Worm (Caenorhabditis elegans): ENCODE results near the gene gpla-1.

Gene gpla-1

DNA sequence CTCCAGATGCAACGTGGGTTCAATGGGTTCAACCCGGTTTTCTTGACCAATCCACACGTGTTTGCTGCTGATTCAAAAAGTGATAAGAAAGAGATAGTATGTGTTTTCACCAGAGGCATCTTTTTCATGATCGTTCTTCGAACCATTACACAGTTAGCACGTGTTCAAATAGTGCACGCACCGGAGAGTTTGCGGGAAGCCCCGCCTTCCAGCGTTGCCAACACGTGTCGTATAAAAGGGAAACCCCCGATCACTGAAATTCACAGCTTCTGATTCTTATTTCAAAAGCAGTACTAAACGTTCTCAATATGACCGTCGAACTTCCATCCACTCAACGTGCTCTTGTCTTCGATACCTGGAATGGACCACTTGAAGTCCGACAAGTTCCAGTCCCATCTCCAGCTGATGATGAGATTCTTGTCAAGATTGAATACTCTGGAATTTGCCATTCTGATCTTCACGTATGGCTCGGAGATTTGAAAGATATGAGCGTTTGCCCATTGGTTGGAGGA lies 49.6 kb downstream of the gpla-1 start, which contains the start of gene adh-1:
adh-1 (plus strand) TSS at position 261 of the 512 bp plus-strand sequence.
- TF ChIP-seq zfp-3 (GFP tag; conservative IDR thresholded peaks at IDR 0.05) (no peak), T20F7.1 (GFP tag; optimal IDR thresholded peaks at IDR 0.05) (no peak), mes-2 (tag; optimal IDR thresholded peaks at IDR 0.05; ENCODE audit: poor library complexity, severe bottlenecking) (no peak), saeg-2 (GFP tag; IDR thresholded peaks at IDR 0.05) (0 out of 2 replicates have a peak, but pooled peaks have one; percentile 28), ama-1 (optimal IDR thresholded peaks at IDR 0.05) (peak; percentile 93), ces-1 (GFP tag; optimal IDR thresholded peaks at IDR 0.05) (no peak), daf-16 (GFP tag; optimal IDR thresholded peaks at IDR 0.05) (peak in 1 of 2 experiments; percentile 50), daf-16 (tag; optimal IDR thresholded peaks at IDR 0.05) (peak; percentile 72), F10B5.3 (tag; optimal IDR thresholded peaks at IDR 0.05) (no peak), dve-1 (tag; optimal IDR thresholded peaks at IDR 0.05; ENCODE audit: insufficient read depth) (peak; percentile 61), nhr-111 (GFP tag; optimal IDR thresholded peaks at IDR 0.05) (no peak), lin-15B (tag; optimal IDR thresholded peaks at IDR 0.05) (no peak), lim-7 (GFP tag; IDR thresholded peaks at IDR 0.05) (no peak), ztf-11 (tag; optimal IDR thresholded peaks at IDR 0.05) (no peak), Y105C5A.15 (GFP tag; IDR thresholded peaks at IDR 0.05) (no peak), lir-3 (tag; optimal IDR thresholded peaks at IDR 0.05) (no peak), nhr-102 (tag; optimal IDR thresholded peaks at IDR 0.05) (peak; percentile 38), zag-1 (tag; optimal IDR thresholded peaks at IDR 0.05) (no peak), cey-2 (tag; optimal IDR thresholded peaks at IDR 0.05; ENCODE audit: borderline replicate concordance, insufficient read depth) (peak; percentile 74), php-3 (GFP tag; IDR thresholded peaks at IDR 0.05) (no peak), lsy-2 (tag; optimal IDR thresholded peaks at IDR 0.05) (peak in 1 of 2 experiments; percentile 45), mxl-3 (GFP tag; optimal IDR thresholded peaks at IDR 0.05) (peak; percentile 100), egl-27 (tag; optimal IDR thresholded peaks at IDR 0.05) (peak; percentile 34), nhr-10 (tag; optimal IDR thresholded peaks at IDR 0.05) (peak; percentile 95), hlh-11 (tag; optimal IDR thresholded peaks at IDR 0.05) (peak; percentile 92), tra-1 (GFP tag; IDR thresholded peaks at IDR 0.05) (no peak), egl-43 (GFP tag; IDR thresholded peaks at IDR 0.05) (no peak), dpl-1 (GFP tag; optimal IDR thresholded peaks at IDR 0.05) (peak; percentile 2), ceh-62 (tag; optimal IDR thresholded peaks at IDR 0.05) (no peak), fos-1 (tag; optimal IDR thresholded peaks at IDR 0.05) (no peak), hif-1 (tag; optimal IDR thresholded peaks at IDR 0.05) (peak; percentile 49 to 78), hlh-30 (tag; optimal IDR thresholded peaks at IDR 0.05; ENCODE audit: insufficient read depth) (peak; percentile 89), dmd-6 (GFP tag; IDR thresholded peaks at IDR 0.05) (peak; percentile 96), mxl-2 (GFP tag; conservative IDR thresholded peaks at IDR 0.05) (no peak), zfp-2 (tag; optimal IDR thresholded peaks at IDR 0.05) (no peak), nhr-28 (tag; optimal IDR thresholded peaks at IDR 0.05) (peak; percentile 95), daf-19 (GFP tag; conservative IDR thresholded peaks at IDR 0.05) (no peak), spr-1 (tag; optimal IDR thresholded peaks at IDR 0.05) (no peak), unc-62 (GFP tag; optimal IDR thresholded peaks at IDR 0.05 in 1 of 2) (peak in 1 of 2 experiments; percentile 99), unc-62 (tag; optimal IDR thresholded peaks at IDR 0.05) (no peak), nhr-11 (tag; optimal IDR thresholded peaks at IDR 0.05) (peak; percentile 73), mdl-1 (tag; optimal IDR thresholded peaks at IDR 0.05) (peak; percentile 96 to 99), gei-8 (GFP tag; optimal IDR thresholded peaks at IDR 0.05) (peak; percentile 93), fkh-10 (GFP tag; optimal IDR thresholded peaks at IDR 0.05) (no peak), lin-1 (GFP tag; IDR thresholded peaks at IDR 0.05) (0 out of 2 replicates have a peak, but pooled peaks have one; percentile 35), mep-1 (tag; optimal IDR thresholded peaks at IDR 0.05) (peak; percentile 55), nhr-77 (tag; optimal IDR thresholded peaks at IDR 0.05) (peak; percentile 83), rbr-2 (tag; optimal IDR thresholded peaks at IDR 0.05) (no peak), zip-11 (GFP tag; IDR thresholded peaks at IDR 0.05) (no peak), ceh-28 (tag; optimal IDR thresholded peaks at IDR 0.05) (no peak), unc-39 (tag; optimal IDR thresholded peaks at IDR 0.05) (no peak)

Data from whole organism, L4 larva.